Worm (Caenorhabditis elegans) whole organism, L3 larva: ENCODE results near the gene C13A2.7.
A peak's percentile ranks its signal among the peaks of the same experiment; 100 is the strongest.

ENCODE experiments used
- R02D3.7 ChIP-seq: fragments of 150-350 bp; optimal IDR thresholded peaks from 2 replicates; lab custom pipeline; 2014; ENCODE audit warnings: missing biosample characterization, missing genetic modification characterization
- aly-2 ChIP-seq: fragments of 150-350 bp; optimal IDR thresholded peaks from 2 replicates; lab custom pipeline; 2014; ENCODE audit warnings: missing biosample characterization, missing genetic modification characterization
- ama-1 ChIP-seq: fragments of 150-350 bp; optimal IDR thresholded peaks from 2 replicates; lab custom pipeline; 2018
- ceh-16 ChIP-seq: sonication (generic microtip); optimal IDR thresholded peaks from 2 replicates; lab custom pipeline; 2017; ENCODE audit warnings: missing biosample characterization, missing genetic modification characterization
- ceh-82 ChIP-seq: fragments of 150-350 bp; optimal IDR thresholded peaks from 2 replicates; lab custom pipeline; 2014; ENCODE audit warnings: missing biosample characterization, missing genetic modification characterization
- ceh-9 ChIP-seq: sonication (generic microtip); optimal IDR thresholded peaks from 2 replicates; lab custom pipeline; 2018; ENCODE audit warnings: missing biosample characterization, missing genetic modification characterization
- egl-5 ChIP-seq: fragments of 150-350 bp; optimal IDR thresholded peaks from 2 replicates; lab custom pipeline; 2017; ENCODE audit warnings: missing biosample characterization, missing genetic modification reagents, missing genetic modification characterization, inconsistent platforms
- elt-1 ChIP-seq: fragments of 150-350 bp; optimal IDR thresholded peaks from 2 replicates; lab custom pipeline; 2014; ENCODE audit warnings: missing biosample characterization, missing genetic modification characterization
- elt-2 ChIP-seq: sonication (generic microtip); optimal IDR thresholded peaks from 2 replicates; lab custom pipeline; 2016; ENCODE audit warnings: missing genetic modification reagents, mild to moderate bottlenecking, missing genetic modification characterization, missing compliant biosample characterization
- elt-3 ChIP-seq, 3 experiments: fragments of 150-350 bp in 1 of 3; sonication (generic microtip) in 2 of 3; optimal IDR thresholded peaks; 2 replicates in 2 of 3; 4 replicates in 1 of 3; lab custom pipeline; 2014 to 2017; ENCODE audit warnings: missing biosample characterization in 3 of 3, missing genetic modification characterization in 3 of 3
- eor-1 ChIP-seq, 2 experiments: fragments of 150-350 bp; optimal IDR thresholded peaks; 2 replicates each; lab custom pipeline; 2014 to 2018; ENCODE audit warnings: missing biosample characterization in 2 of 2, missing genetic modification characterization in 2 of 2
- fkh-10 ChIP-seq: sonication (generic microtip); optimal IDR thresholded peaks from 2 replicates; lab custom pipeline; 2017; ENCODE audit warnings: missing biosample characterization, missing genetic modification reagents, missing genetic modification characterization
- fkh-2 ChIP-seq: fragments of 150-350 bp; optimal IDR thresholded peaks from 2 replicates; lab custom pipeline; 2014; ENCODE audit warnings: missing biosample characterization, missing genetic modification reagents, missing genetic modification characterization
- fos-1 ChIP-seq: fragments of 150-350 bp; optimal IDR thresholded peaks from 2 replicates; lab custom pipeline; 2014; ENCODE audit warnings: missing biosample characterization, missing genetic modification characterization
- hmg-11 ChIP-seq: sonication (generic microtip); optimal IDR thresholded peaks from 2 replicates; lab custom pipeline; 2016; ENCODE audit warnings: missing genetic modification characterization, missing compliant biosample characterization
- lin-15B ChIP-seq: fragments of 150-350 bp; optimal IDR thresholded peaks from 2 replicates; lab custom pipeline; 2014; ENCODE audit warnings: missing biosample characterization, missing genetic modification characterization
- mdl-1 ChIP-seq: fragments of 150-350 bp; optimal IDR thresholded peaks from 2 replicates; lab custom pipeline; 2014; ENCODE audit warnings: missing biosample characterization, missing genetic modification characterization
- mml-1 ChIP-seq: fragments of 150-350 bp; sonication (generic microtip); optimal IDR thresholded peaks from 3 replicates; lab custom pipeline; 2014; ENCODE audit warnings: missing biosample characterization, missing genetic modification characterization
- nfya-1 ChIP-seq: sonication (generic microtip); optimal IDR thresholded peaks from 2 replicates; lab custom pipeline; 2017; ENCODE audit warnings: missing genetic modification characterization, mild to moderate bottlenecking, missing compliant biosample characterization, antibody characterized with exemption, moderate library complexity; ENCODE audit not compliant: insufficient read depth
- nhr-11 ChIP-seq: fragments of 150-350 bp; optimal IDR thresholded peaks from 2 replicates; lab custom pipeline; 2014; ENCODE audit warnings: missing biosample characterization, missing genetic modification characterization
- nhr-12 ChIP-seq: fragments of 150-350 bp; optimal IDR thresholded peaks from 2 replicates; lab custom pipeline; 2014; ENCODE audit warnings: missing biosample characterization, missing genetic modification characterization
- nhr-23 ChIP-seq: fragments of 150-350 bp; optimal IDR thresholded peaks from 2 replicates; lab custom pipeline; 2014; ENCODE audit warnings: missing biosample characterization, missing genetic modification reagents, missing genetic modification characterization
- nhr-237 ChIP-seq: fragments of 150-350 bp; optimal IDR thresholded peaks from 2 replicates; lab custom pipeline; 2014; ENCODE audit warnings: missing biosample characterization, missing genetic modification characterization
- nhr-25 ChIP-seq: sonication (generic microtip); optimal IDR thresholded peaks from 2 replicates; lab custom pipeline; 2017; ENCODE audit warnings: missing biosample characterization, missing genetic modification characterization
- nhr-43 ChIP-seq: sonication (generic microtip); optimal IDR thresholded peaks from 2 replicates; lab custom pipeline; 2016; ENCODE audit warnings: mild to moderate bottlenecking, missing genetic modification characterization, missing compliant biosample characterization; ENCODE audit not compliant: poor library complexity, severe bottlenecking
- nhr-76 ChIP-seq: fragments of 150-350 bp; sonication (generic microtip); optimal IDR thresholded peaks from 5 replicates; lab custom pipeline; 2014; ENCODE audit warnings: missing biosample characterization, missing genetic modification characterization
- pha-4 ChIP-seq: fragments of 150-350 bp; optimal IDR thresholded peaks from 2 replicates; lab custom pipeline; 2014; ENCODE audit warnings: missing biosample characterization, missing genetic modification reagents, missing genetic modification characterization
- pqm-1 ChIP-seq: fragments of 150-350 bp; optimal IDR thresholded peaks from 2 replicates; lab custom pipeline; 2017; ENCODE audit warnings: missing biosample characterization, missing genetic modification characterization, inconsistent platforms
- sea-2 ChIP-seq: fragments of 150-350 bp; sonication (generic microtip); optimal IDR thresholded peaks from 4 replicates; lab custom pipeline; 2014; ENCODE audit warnings: missing biosample characterization, missing genetic modification reagents, missing genetic modification characterization
- skn-1 ChIP-seq: fragments of 150-350 bp; optimal IDR thresholded peaks from 2 replicates; lab custom pipeline; 2014; ENCODE audit warnings: missing biosample characterization, missing genetic modification characterization
- snpc-4 ChIP-seq: fragments of 150-350 bp; optimal IDR thresholded peaks from 2 replicates; lab custom pipeline; 2014; ENCODE audit warnings: missing biosample characterization, missing genetic modification characterization
- unc-39 ChIP-seq: sonication (generic microtip); optimal IDR thresholded peaks from 4 replicates; lab custom pipeline; 2017; ENCODE audit warnings: missing biosample characterization, missing genetic modification characterization
- zag-1 ChIP-seq: fragments of 150-350 bp; optimal IDR thresholded peaks from 2 replicates; lab custom pipeline; 2014; ENCODE audit warnings: missing biosample characterization, missing genetic modification characterization
- ztf-11 ChIP-seq: fragments of 150-350 bp; optimal IDR thresholded peaks from 2 replicates; lab custom pipeline; 2014; ENCODE audit warnings: missing biosample characterization, missing genetic modification characterization

C13A2.7 gene

DNA sequence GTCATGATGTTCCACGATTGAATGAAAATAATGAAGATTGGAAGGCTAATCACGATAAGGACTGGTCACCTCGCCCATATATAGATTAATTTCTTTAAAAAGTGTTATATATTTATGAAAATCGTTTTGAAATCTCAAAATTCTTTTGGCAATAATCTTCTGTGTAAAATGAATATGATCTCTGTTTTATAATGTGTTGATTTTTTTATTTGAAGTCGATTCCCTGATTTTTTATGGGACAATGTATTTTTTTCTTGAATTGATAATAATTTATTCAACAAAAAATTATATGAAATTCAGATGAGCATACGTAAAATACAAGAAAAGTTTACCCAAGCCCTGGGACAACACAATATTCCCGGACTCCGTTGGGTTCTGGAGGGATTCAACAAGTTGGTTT lies 26.6 kb upstream of the C13A2.7 start, which contains the start of gene C05C8.1:
C05C8.1 (plus strand) TSS at position 301 of the 400 bp plus-strand sequence.
- TF ChIP-seq ceh-9 (tag; lab: Kevin White, UChicago), result no peak
- TF ChIP-seq elt-3 (tag; optimal IDR thresholded peaks at IDR 0.05; lab: Kevin White, UChicago), result no peak
- no peak for TF ChIP-seq fos-1 (tag; lab: Kevin White, UChicago)
- no peak for TF ChIP-seq ceh-82 (tag; lab: Kevin White, UChicago)
- no peak for TF ChIP-seq R02D3.7 (tag; lab: Kevin White, UChicago)
- no peak for TF ChIP-seq sea-2 (GFP tag; lab: Kevin White, UChicago)
- no peak for TF ChIP-seq zag-1 (tag; lab: Kevin White, UChicago)
- TF ChIP-seq nhr-76, result no peak
- no peak for TF ChIP-seq skn-1
- TF ChIP-seq ceh-16 (tag; lab: Kevin White, UChicago), result no peak
- TF ChIP-seq nhr-12 (tag; lab: Kevin White, UChicago), result no peak
- no peak for TF ChIP-seq pha-4 (tag; lab: Kevin White, UChicago)
- no peak for TF ChIP-seq nfya-1 (tag; lab: Kevin White, UChicago)
- TF ChIP-seq aly-2 (tag; lab: Kevin White, UChicago), result no peak
- no peak for TF ChIP-seq nhr-23 (tag; lab: Kevin White, UChicago)
- TF ChIP-seq lin-15B (tag; lab: Kevin White, UChicago), result no peak
- TF ChIP-seq nhr-43 (tag; lab: Kevin White, UChicago), result no peak

DNA sequence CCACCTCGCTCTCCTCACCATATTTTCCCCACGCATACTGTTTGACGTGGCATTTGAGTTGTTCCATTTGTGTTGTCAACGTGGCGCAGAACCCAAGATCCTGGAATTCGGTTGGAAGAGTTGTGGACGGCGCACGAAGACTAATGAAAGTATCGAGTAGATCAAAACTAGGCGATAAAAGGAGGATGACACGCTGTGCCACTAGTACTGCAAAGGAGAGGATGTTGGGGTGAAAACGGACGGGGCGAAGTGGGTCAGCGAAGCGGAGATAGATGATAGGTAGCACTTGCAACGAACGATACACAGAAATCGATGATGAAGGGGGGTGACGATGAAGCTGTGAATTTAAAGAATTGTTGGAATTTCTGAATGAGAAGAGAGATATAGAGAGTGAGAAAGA lies 19.2 kb upstream of the C13A2.7 start, which contains the start of gene C05C8.7:
C05C8.7 (minus strand) TSS at position 100 of the 400 bp plus-strand sequence.
- TF ChIP-seq nhr-23 (tag; lab: Kevin White, UChicago) (peak; percentile 55), mml-1 (tag; lab: Kevin White, UChicago) (no peak), ceh-9 (tag; lab: Kevin White, UChicago) (no peak), ama-1 (lab: Kevin White, UChicago) (no peak), unc-39 (no peak), pha-4 (tag; lab: Kevin White, UChicago) (no peak)

DNA sequence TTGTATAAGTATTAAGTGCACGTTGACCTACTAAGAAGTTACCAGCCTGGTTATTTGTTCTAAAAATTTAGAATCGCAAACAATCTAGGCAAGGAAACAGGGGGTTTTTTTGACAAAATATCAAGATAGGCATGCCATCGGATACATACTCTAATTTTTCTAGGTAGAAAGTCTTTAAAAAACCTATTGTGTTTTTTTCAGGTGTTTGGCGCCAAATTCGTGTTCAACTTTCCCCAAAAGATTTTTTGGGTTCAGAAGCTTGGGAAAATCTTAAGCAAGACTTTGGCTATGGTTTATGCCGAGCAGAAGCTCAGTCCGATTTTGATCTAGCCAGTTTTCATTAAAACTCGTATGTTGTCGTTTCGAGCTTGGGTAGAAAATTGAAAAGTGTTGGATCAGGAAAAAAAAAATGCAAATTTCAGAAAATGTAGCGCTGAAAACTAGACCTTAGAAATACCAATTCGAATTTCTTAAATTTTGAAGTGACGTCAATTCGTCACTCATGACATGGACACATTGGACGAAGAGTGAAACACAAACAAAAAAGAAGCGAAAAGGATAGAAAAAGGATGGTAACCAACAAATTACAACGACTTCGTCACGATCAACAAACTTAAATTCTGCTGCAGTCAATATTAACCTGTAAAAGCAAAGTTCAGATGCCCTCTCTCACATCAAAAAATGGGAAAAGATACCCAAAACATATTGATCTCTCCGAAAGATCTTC lies 17.7 kb upstream of the C13A2.7 start:
- TF ChIP-seq snpc-4 (tag; lab: Kevin White, UChicago) (no peak), elt-2 (no peak), ceh-82 (tag; lab: Kevin White, UChicago) (no peak)

DNA sequence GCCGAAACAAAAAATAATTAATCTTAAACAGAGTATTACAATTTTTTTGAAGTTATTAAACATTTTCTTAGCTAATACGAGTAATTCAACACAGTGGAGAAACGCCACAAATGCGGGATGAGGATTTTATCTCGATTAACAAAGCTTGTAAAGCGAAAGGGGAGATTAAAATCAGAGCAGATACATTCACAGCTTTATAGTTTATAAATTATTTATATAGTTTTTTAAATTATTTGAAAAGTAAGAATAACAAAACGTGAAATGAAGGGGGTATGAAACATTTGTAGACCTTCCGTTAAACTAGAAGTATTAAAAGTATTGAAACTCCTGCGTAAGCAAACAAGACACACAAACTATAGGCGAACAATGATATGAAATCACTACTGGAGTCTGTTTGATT lies 11.0 kb upstream of the C13A2.7 start, which contains the start of gene C05C8.8:
C05C8.8 (minus strand) TSS at position 101 of the 400 bp plus-strand sequence.
- TF ChIP-seq fkh-2 (tag; lab: Kevin White, UChicago) (no peak), nhr-76 (no peak), nhr-11 (tag; lab: Kevin White, UChicago) (no peak), pqm-1 (tag; lab: Kevin White, UChicago) (no peak), hmg-11 (tag; lab: Kevin White, UChicago) (no peak), ztf-11 (tag; lab: Kevin White, UChicago) (no peak), nhr-237 (no peak), elt-2 (no peak), nfya-1 (tag; lab: Kevin White, UChicago) (no peak), mdl-1 (tag; lab: Kevin White, UChicago) (no peak), nhr-23 (tag; lab: Kevin White, UChicago) (no peak), elt-3 (tag; optimal IDR thresholded peaks at IDR 0.05; lab: Kevin White, UChicago) (no peak), elt-1 (tag; lab: Kevin White, UChicago) (no peak), lin-15B (tag; lab: Kevin White, UChicago) (no peak), eor-1 (tag; optimal IDR thresholded peaks at IDR 0.05; lab: Kevin White, UChicago) (no peak), snpc-4 (tag; lab: Kevin White, UChicago) (no peak), fkh-10 (GFP tag; lab: Kevin White, UChicago) (no peak)

DNA sequence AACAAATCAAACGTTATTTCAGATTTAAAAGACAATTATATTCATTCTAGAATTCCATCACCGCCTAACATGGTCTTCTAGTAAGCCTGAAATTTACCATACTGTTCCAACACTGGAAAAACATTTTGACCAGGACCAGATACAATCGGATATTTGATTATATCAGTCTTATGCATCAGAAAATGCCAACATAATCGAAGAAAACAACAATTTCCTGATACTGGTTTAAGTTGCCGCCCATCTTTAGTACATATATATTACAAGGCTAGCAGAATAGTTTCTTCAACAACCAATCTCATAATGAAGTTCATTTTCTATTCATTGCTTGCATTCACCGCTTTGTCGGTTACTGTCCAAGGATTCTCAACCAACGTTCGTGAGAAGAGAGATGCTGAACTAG lies 7.2 kb upstream of the C13A2.7 start, which contains the start of gene C13A2.12:
C13A2.12 (plus strand) TSS at position 301 of the 400 bp plus-strand sequence.
- TF ChIP-seq R02D3.7 (tag; lab: Kevin White, UChicago), result no peak
- no peak for TF ChIP-seq egl-5 (tag; lab: Kevin White, UChicago)
- no peak for TF ChIP-seq mml-1 (tag; lab: Kevin White, UChicago)
- TF ChIP-seq elt-1 (tag; lab: Kevin White, UChicago), result no peak
- no peak for TF ChIP-seq nhr-237
- TF ChIP-seq nhr-25 (tag; lab: Kevin White, UChicago), result no peak
- TF ChIP-seq ztf-11 (tag; lab: Kevin White, UChicago), result no peak
- no peak for TF ChIP-seq ceh-82 (tag; lab: Kevin White, UChicago)
- no peak for TF ChIP-seq unc-39
